Worm (Caenorhabditis elegans) whole organism, L4 larva: ENCODE measurements around the gene C25G4.17.

ENCODE experiments used
- F26F4.8 ChIP-seq: fragments of 200-800 bp; sonication (Bioruptor generic); conservative IDR thresholded peaks from 2 replicates; pipeline ENCODE4 v1.3.6; 2022; ENCODE audit warnings: missing genetic modification characterization, missing compliant biosample characterization
- F49E8.2 ChIP-seq: sonication (generic microtip); optimal IDR thresholded peaks from 2 replicates; lab custom pipeline; 2016; ENCODE audit warnings: missing compliant biosample characterization, mild to moderate bottlenecking, missing genetic modification characterization, borderline replicate concordance
- Y105C5A.15 ChIP-seq: fragments of 200-800 bp; sonication (Bioruptor generic); IDR thresholded peaks from 2 replicates; pipeline ENCODE4 v1.3.6; 2022; ENCODE audit warnings: missing genetic modification characterization, missing compliant biosample characterization
- Y48G9A.11 ChIP-seq: fragments of 200-800 bp; sonication (Bioruptor generic); IDR thresholded peaks from 2 replicates; pipeline ENCODE4 v1.3.6; 2022; ENCODE audit warnings: missing genetic modification reagents, missing genetic modification characterization, missing compliant biosample characterization
- Y75B8A.6 ChIP-seq: fragments of 200-800 bp; sonication (Bioruptor generic); IDR thresholded peaks from 2 replicates; pipeline ENCODE4 v1.3.6; 2022; ENCODE audit warnings: missing genetic modification reagents, missing genetic modification characterization, missing compliant biosample characterization
- ZK546.5 ChIP-seq, 2 experiments: sonication (generic microtip); optimal IDR thresholded peaks; 2 replicates each; lab custom pipeline; 2017; ENCODE audit warnings: missing biosample characterization in 2 of 2, missing genetic modification characterization in 2 of 2
- aha-1 ChIP-seq: fragments of 150-350 bp; peaks from one replicate; lab custom pipeline; 2014; ENCODE audit warnings: missing biosample characterization, missing genetic modification characterization
- arid-1 ChIP-seq: fragments of 200-800 bp; sonication (Bioruptor generic); conservative IDR thresholded peaks from 2 replicates; pipeline ENCODE4 v1.3.6; 2022; ENCODE audit warnings: missing genetic modification reagents, missing genetic modification characterization, missing compliant biosample characterization
- attf-4 ChIP-seq: sonication (generic microtip); optimal IDR thresholded peaks from 3 replicates; lab custom pipeline; 2017; ENCODE audit warnings: missing biosample characterization, missing genetic modification characterization
- ceh-32 ChIP-seq: sonication (generic microtip); optimal IDR thresholded peaks from 2 replicates; lab custom pipeline; 2016; ENCODE audit warnings: mild to moderate bottlenecking, missing genetic modification characterization, missing compliant biosample characterization; ENCODE audit not compliant: poor library complexity
- ceh-44 ChIP-seq: fragments of 200-800 bp; sonication (Bioruptor generic); IDR thresholded peaks from 2 replicates; pipeline ENCODE4 v1.3.6; 2022; ENCODE audit warnings: missing genetic modification reagents, missing genetic modification characterization, missing compliant biosample characterization
- cey-2 ChIP-seq: sonication (generic microtip); optimal IDR thresholded peaks from 3 replicates; lab custom pipeline; 2017; ENCODE audit warnings: missing genetic modification characterization, mild to moderate bottlenecking, missing compliant biosample characterization, antibody characterized with exemption, borderline replicate concordance; ENCODE audit not compliant: insufficient read depth
- ctbp-1 ChIP-seq: fragments of 200-800 bp; sonication (Bioruptor generic); IDR thresholded peaks from 2 replicates; pipeline ENCODE4 v1.3.6; 2022; ENCODE audit warnings: missing genetic modification reagents, missing genetic modification characterization, missing compliant biosample characterization
- daf-16 ChIP-seq, 3 experiments: sonication (generic microtip); optimal IDR thresholded peaks; 2 replicates each; lab custom pipeline; 2016 to 2017; ENCODE audit warnings: missing genetic modification characterization in 3 of 3, missing genetic modification reagents in 3 of 3, mild to moderate bottlenecking in 2 of 3, missing compliant biosample characterization in 2 of 3, missing biosample characterization in 1 of 3, moderate library complexity in 1 of 3
- hmg-1.1 ChIP-seq: fragments of 200-800 bp; sonication (Bioruptor generic); IDR thresholded peaks from 2 replicates; pipeline ENCODE4 v1.3.6; 2022; ENCODE audit warnings: missing genetic modification reagents, missing genetic modification characterization, missing compliant biosample characterization
- lin-15B ChIP-seq: fragments of 150-350 bp; sonication (generic microtip); optimal IDR thresholded peaks from 3 replicates; lab custom pipeline; 2014; ENCODE audit warnings: missing biosample characterization, missing genetic modification characterization
- lin-38 ChIP-seq: fragments of 200-800 bp; sonication (Bioruptor generic); IDR thresholded peaks from 2 replicates; pipeline ENCODE4 v1.3.6; 2022; ENCODE audit warnings: missing genetic modification reagents, missing genetic modification characterization, missing compliant biosample characterization
- madf-5 ChIP-seq, 2 experiments: fragments of 200-800 bp; sonication (Bioruptor generic); IDR thresholded peaks; 2 replicates each; pipeline ENCODE4 v1.3.6; 2022; ENCODE audit warnings: missing compliant biosample characterization in 2 of 2, missing genetic modification characterization in 2 of 2
- madf-9 ChIP-seq: fragments of 200-800 bp; sonication (Bioruptor generic); conservative IDR thresholded peaks from 2 replicates; pipeline ENCODE4 v1.3.6; 2022; ENCODE audit warnings: missing genetic modification reagents, missing genetic modification characterization, missing compliant biosample characterization
- mep-1 ChIP-seq: fragments of 150-350 bp; sonication (generic microtip); optimal IDR thresholded peaks from 3 replicates; lab custom pipeline; 2014; ENCODE audit warnings: missing biosample characterization, missing genetic modification characterization
- mxl-2 ChIP-seq: fragments of 200-800 bp; sonication (Bioruptor generic); conservative IDR thresholded peaks from 2 replicates; pipeline ENCODE4 v1.3.6; 2022; ENCODE audit warnings: missing genetic modification reagents, missing genetic modification characterization, missing compliant biosample characterization
- mxl-3 ChIP-seq: fragments of 200-800 bp; sonication (Bioruptor generic); optimal IDR thresholded peaks from 2 replicates; lab custom pipeline; 2018; ENCODE audit warnings: mild to moderate bottlenecking, missing genetic modification characterization, missing compliant biosample characterization
- nhr-10 ChIP-seq: fragments of 150-350 bp; optimal IDR thresholded peaks from 2 replicates; lab custom pipeline; 2014; ENCODE audit warnings: missing biosample characterization, missing genetic modification characterization
- nhr-102 ChIP-seq: sonication (generic microtip); optimal IDR thresholded peaks from 2 replicates; lab custom pipeline; 2016; ENCODE audit warnings: mild to moderate bottlenecking, missing genetic modification characterization, moderate library complexity, missing compliant biosample characterization
- nhr-11 ChIP-seq: fragments of 150-350 bp; optimal IDR thresholded peaks from 2 replicates; lab custom pipeline; 2014; ENCODE audit warnings: missing biosample characterization, missing genetic modification characterization
- nhr-111 ChIP-seq: fragments of 200-800 bp; sonication (Bioruptor generic); optimal IDR thresholded peaks from 2 replicates; lab custom pipeline; 2018; ENCODE audit warnings: mild to moderate bottlenecking, missing genetic modification characterization, missing compliant biosample characterization
- nhr-25 ChIP-seq: sonication (generic microtip); optimal IDR thresholded peaks from 2 replicates; lab custom pipeline; 2017; ENCODE audit warnings: missing genetic modification characterization, mild to moderate bottlenecking, missing compliant biosample characterization, antibody characterized with exemption, moderate library complexity, borderline replicate concordance; ENCODE audit not compliant: insufficient read depth
- nhr-28 ChIP-seq: fragments of 150-350 bp; optimal IDR thresholded peaks from 2 replicates; lab custom pipeline; 2014; ENCODE audit warnings: missing biosample characterization, missing genetic modification characterization
- nhr-42 ChIP-seq: fragments of 200-800 bp; sonication (Bioruptor generic); IDR thresholded peaks from 2 replicates; pipeline ENCODE4 v1.3.6; 2022; ENCODE audit warnings: missing genetic modification characterization, missing compliant biosample characterization
- nhr-6 ChIP-seq: fragments of 150-350 bp; optimal IDR thresholded peaks from 2 replicates; lab custom pipeline; 2014; ENCODE audit warnings: missing biosample characterization, missing genetic modification characterization
- php-3 ChIP-seq: fragments of 200-800 bp; sonication (Bioruptor generic); IDR thresholded peaks from 2 replicates; pipeline ENCODE4 v1.3.6; 2022; ENCODE audit warnings: missing genetic modification reagents, missing genetic modification characterization, missing compliant biosample characterization
- sdz-12 ChIP-seq: fragments of 200-800 bp; sonication (Bioruptor generic); optimal IDR thresholded peaks from 2 replicates; lab custom pipeline; 2018; ENCODE audit warnings: mild to moderate bottlenecking, missing genetic modification characterization, missing compliant biosample characterization
- skn-1 ChIP-seq: fragments of 150-350 bp; optimal IDR thresholded peaks from 2 replicates; lab custom pipeline; 2014; ENCODE audit warnings: missing biosample characterization, missing genetic modification characterization
- snpc-1.2 ChIP-seq: fragments of 200-800 bp; sonication (Bioruptor generic); IDR thresholded peaks from 2 replicates; pipeline ENCODE4 v1.3.6; 2022; ENCODE audit warnings: missing genetic modification reagents, missing genetic modification characterization, missing compliant biosample characterization
- snpc-4 ChIP-seq: fragments of 150-350 bp; optimal IDR thresholded peaks from 2 replicates; lab custom pipeline; 2014; ENCODE audit warnings: missing biosample characterization, missing genetic modification characterization
- spr-1 ChIP-seq: sonication (generic microtip); optimal IDR thresholded peaks from 2 replicates; lab custom pipeline; 2016; ENCODE audit warnings: mild to moderate bottlenecking, missing genetic modification characterization, missing compliant biosample characterization
- spr-3 ChIP-seq: fragments of 200-800 bp; sonication (Bioruptor generic); optimal IDR thresholded peaks from 2 replicates; lab custom pipeline; 2018; ENCODE audit warnings: mild to moderate bottlenecking, missing genetic modification characterization, missing compliant biosample characterization
- unc-62 ChIP-seq, 3 experiments: fragments of 150-350 bp in 1 of 3; sonication (generic microtip); optimal IDR thresholded peaks in 2 of 3; peaks in 1 of 3; 1 replicate in 1 of 3; 2 replicates in 2 of 3; lab custom pipeline; 2014 to 2017; ENCODE audit warnings: missing biosample characterization in 3 of 3, missing genetic modification characterization in 3 of 3, missing genetic modification reagents in 3 of 3, missing genotype in 1 of 3
- zip-11 ChIP-seq: fragments of 200-800 bp; sonication (Bioruptor generic); IDR thresholded peaks from 2 replicates; pipeline ENCODE4 v1.3.6; 2022; ENCODE audit warnings: missing genetic modification characterization, missing compliant biosample characterization
- ztf-11 ChIP-seq: fragments of 150-350 bp; optimal IDR thresholded peaks from 2 replicates; lab custom pipeline; 2014; ENCODE audit warnings: missing biosample characterization, missing genetic modification characterization
- ztf-7 ChIP-seq: fragments of 150-350 bp; optimal IDR thresholded peaks from 2 replicates; lab custom pipeline; 2014; ENCODE audit warnings: missing biosample characterization, missing genetic modification characterization

The C25G4.17 gene

DNA sequence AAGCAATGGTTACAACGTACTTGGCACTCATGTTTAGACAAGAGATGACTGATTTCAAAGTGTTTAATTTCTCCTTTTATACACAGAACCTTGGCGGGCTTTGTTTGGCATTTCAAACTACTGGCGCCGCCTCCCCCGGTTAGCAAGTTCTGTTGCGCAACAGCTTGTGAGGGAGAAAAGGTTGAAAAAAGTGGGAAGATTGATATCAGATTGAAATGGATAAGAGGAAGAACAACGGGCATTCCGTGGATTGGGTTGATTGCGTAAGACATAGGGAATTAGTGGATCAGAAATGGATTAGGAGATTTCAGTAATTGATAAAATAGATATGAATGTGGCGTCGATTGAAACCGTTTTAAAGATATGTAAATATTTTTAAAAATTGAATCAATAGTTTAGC is 13.3 kb upstream of the C25G4.17 start, which contains the start of gene col-130:
TSS of gene col-130 (minus strand) at position 50 of the 400 bp plus-strand sequence.
- TF ChIP-seq nhr-25 (tag; lab: Kevin White, UChicago) (no peak), nhr-10 (no peak), spr-1 (no peak), ztf-7 (tag; lab: Kevin White, UChicago) (no peak), Y105C5A.15 (GFP tag; lab: Robert Waterston, UW) (no peak), mxl-3 (GFP tag; lab: Kevin White, UChicago) (peak; percentile 2), aha-1 (peak; percentile 4), unc-62 (GFP tag; optimal IDR thresholded peaks at IDR 0.05 in 1 of 2; lab: Kevin White, UChicago) (no peak), unc-62 (tag; optimal IDR thresholded peaks at IDR 0.05; lab: Kevin White, UChicago) (no peak)

ce11 chrIV:12429504-12429903 is 12.3 kb upstream of the C25G4.17 start:
- TF ChIP-seq nhr-25 (tag; lab: Kevin White, UChicago) (peak; percentile 9), unc-62 (GFP tag; optimal IDR thresholded peaks at IDR 0.05 in 1 of 2; lab: Kevin White, UChicago) (peak in 1 of 2 experiments; percentile 86), unc-62 (tag; optimal IDR thresholded peaks at IDR 0.05; lab: Kevin White, UChicago) (no peak), mxl-2 (GFP tag; lab: Robert Waterston, UW) (no peak), F49E8.2 (tag; lab: Kevin White, UChicago) (no peak), aha-1 (peak; percentile 16)

DNA sequence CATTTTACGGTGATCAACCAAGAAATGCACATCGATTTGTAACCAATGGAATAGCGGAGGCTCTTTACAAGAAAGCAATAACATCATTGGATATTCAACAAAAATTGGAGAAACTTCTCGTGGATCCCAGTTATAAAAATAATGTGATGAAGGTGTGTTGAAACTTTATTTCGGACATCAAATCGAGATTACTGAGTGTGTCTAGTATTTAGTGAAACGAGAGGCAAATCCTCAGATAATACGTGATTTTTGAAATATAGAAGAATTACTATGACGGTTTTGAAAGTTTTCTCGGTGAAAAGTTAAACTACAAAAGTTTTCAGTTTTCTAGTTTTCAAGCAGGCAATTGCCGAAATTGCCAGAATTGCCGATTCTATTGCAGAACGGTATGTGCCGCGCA is 10.1 kb upstream of the C25G4.17 start:
- TF ChIP-seq mep-1 (tag; lab: Kevin White, UChicago) (no peak), aha-1 (peak; percentile 92)

- TF ChIP-seq F49E8.2 (tag; lab: Kevin White, UChicago) (no peak), Y75B8A.6 (GFP tag; lab: Robert Waterston, UW) (no peak), nhr-102 (no peak), ceh-44 (GFP tag; lab: Robert Waterston, UW) (no peak), sdz-12 (no peak), lin-38 (GFP tag; lab: Robert Waterston, UW) (no peak), cey-2 (tag; lab: Kevin White, UChicago) (no peak), nhr-11 (tag; lab: Kevin White, UChicago) (no peak), nhr-42 (GFP tag; lab: Robert Waterston, UW) (no peak), F26F4.8 (GFP tag; lab: Robert Waterston, UW) (no peak), snpc-1.2 (GFP tag; lab: Robert Waterston, UW) (no peak), ceh-32 (tag; lab: Kevin White, UChicago) (no peak)
Observed at ce11 chrIV:12432340-12432739, 9.5 kb upstream of the C25G4.17 start, which contains the start of gene clec-184. Gene clec-184, plus strand, starts transcription at chrIV:12432640.

DNA sequence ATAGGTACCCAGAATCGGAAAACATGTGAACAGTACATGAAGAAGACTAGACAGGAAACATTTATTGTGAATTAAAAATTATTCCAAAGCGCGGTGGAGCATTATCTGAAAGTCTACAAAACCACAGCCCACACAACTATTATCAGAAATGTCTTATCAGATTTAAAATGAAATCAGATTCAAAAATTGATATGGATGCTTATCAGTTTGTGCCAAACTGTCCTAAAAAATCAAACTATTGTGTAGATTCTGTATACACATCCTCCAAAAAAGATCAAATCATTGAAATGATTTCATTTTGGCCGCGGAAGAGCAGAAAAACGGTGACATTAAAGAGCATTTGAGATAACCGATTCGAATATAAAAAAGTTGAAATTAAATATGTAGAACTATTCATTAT is 6.4 kb upstream of the C25G4.17 start, which contains the start of gene irg-4:
TSS of gene irg-4 (plus strand) at position 392 of the 400 bp plus-strand sequence.
- TF ChIP-seq nhr-10 (no peak), ZK546.5 (tag; optimal IDR thresholded peaks at IDR 0.05; lab: Kevin White, UChicago) (no peak), arid-1 (GFP tag; lab: Robert Waterston, UW) (no peak), nhr-28 (tag; lab: Kevin White, UChicago) (peak; percentile 81), skn-1 (no peak), mxl-3 (GFP tag; lab: Kevin White, UChicago) (no peak), madf-9 (GFP tag; lab: Robert Waterston, UW) (no peak), nhr-102 (no peak), daf-16 (GFP tag; optimal IDR thresholded peaks at IDR 0.05; lab: Kevin White, UChicago) (no peak), daf-16 (tag; optimal IDR thresholded peaks at IDR 0.05; lab: Kevin White, UChicago) (peak; percentile 55), nhr-6 (tag; lab: Kevin White, UChicago) (no peak), Y48G9A.11 (GFP tag; lab: Robert Waterston, UW) (no peak), hmg-1.1 (GFP tag; lab: Robert Waterston, UW) (no peak), php-3 (GFP tag; lab: Robert Waterston, UW) (0 out of 2 replicates have a peak, but pooled peaks have one; percentile 27), ceh-44 (GFP tag; lab: Robert Waterston, UW) (no peak), lin-15B (tag; lab: Kevin White, UChicago) (no peak), ztf-11 (tag; lab: Kevin White, UChicago) (no peak), snpc-4 (no peak), nhr-25 (tag; lab: Kevin White, UChicago) (no peak), attf-4 (no peak), madf-5 (GFP tag; IDR thresholded peaks at IDR 0.05; lab: Robert Waterston, UW) (no peak), zip-11 (GFP tag; lab: Robert Waterston, UW) (no peak), spr-3 (GFP tag; lab: Kevin White, UChicago) (no peak), nhr-111 (GFP tag; lab: Kevin White, UChicago) (no peak), ctbp-1 (GFP tag; lab: Robert Waterston, UW) (no peak)
